Fruit fly (Drosophila melanogaster): ENCODE data around the gene SmydA-3.

Gene SmydA-3

DNA sequence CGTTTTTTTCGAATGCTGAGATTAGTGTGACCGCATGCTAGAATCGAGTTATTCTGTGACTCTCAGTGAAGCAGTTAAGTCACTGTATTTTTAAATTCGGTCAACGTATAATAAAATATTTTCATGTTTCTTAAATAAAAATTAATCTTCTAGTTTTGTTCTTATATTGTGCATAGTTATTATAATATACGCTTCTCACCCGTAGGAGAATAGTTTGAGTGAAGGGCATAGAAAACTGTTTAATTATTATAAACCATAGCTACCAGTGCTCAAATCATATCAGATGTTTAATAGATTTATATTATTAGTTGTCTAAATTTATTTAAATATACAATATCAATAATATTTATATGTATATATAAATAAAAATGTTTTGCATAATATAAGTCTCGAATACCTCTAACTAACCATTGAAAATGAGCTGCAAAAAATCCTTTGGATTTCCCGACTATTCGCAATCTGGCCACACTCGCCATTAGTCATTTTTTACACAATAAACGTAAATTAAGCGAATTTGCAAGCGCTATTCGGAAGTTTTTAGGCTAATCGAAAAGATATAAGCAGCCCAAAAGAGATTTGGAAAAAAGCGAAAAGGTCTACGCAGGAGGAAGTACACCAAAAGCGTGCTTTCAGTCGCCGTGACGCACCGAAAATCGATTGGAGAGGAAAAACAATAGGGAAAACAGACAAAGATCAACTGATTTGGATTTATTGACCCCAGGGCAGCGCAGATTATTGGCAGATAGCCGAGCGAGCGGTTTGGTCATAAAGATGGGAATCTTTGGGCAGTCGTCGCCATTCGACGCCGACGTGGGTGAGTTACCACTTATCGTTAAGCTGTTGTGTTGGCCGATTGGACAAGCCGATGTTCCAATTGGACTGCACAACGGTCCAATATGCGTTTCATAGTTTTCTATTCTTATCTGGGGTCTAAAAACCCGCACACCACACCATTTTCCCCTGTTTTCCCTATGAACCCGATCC, 8.4 kb downstream of the SmydA-3 start, which contains the start of the genes aurB and Stam (continued):
- no peak for TF ChIP-seq Vsx1 (GFP tag; optimal IDR thresholded peaks at IDR 0.05)
- peak; percentile 1 for TF ChIP-seq CG30431 (GFP tag; optimal IDR thresholded peaks at IDR 0.05)
- TF ChIP-seq Fer1 (GFP tag; optimal IDR thresholded peaks at IDR 0.05), result peak; percentile 16
- TF ChIP-seq pnt (GFP tag; optimal IDR thresholded peaks at IDR 0.05), result no peak
- peak in 1 of 2 experiments; percentile 43 for TF ChIP-seq Pdp1 (GFP tag; optimal IDR thresholded peaks at IDR 0.05)
- peak; percentile 10 for TF ChIP-seq Deaf1 (tag; optimal IDR thresholded peaks at IDR 0.05)
- no peak for TF ChIP-seq HLH3B (GFP tag; IDR thresholded peaks at IDR 0.05)
- TF ChIP-seq vvl (GFP tag; IDR thresholded peaks at IDR 0.05), result peak; percentile 71
- no peak for TF ChIP-seq HLH54F (GFP tag; optimal IDR thresholded peaks at IDR 0.05)
- peak; percentile 72 for TF ChIP-seq CG2678 (tag; optimal IDR thresholded peaks at IDR 0.05)
- peak; percentile 81 for TF ChIP-seq Dp (GFP tag; optimal IDR thresholded peaks at IDR 0.05)
- TF ChIP-seq so (GFP tag; IDR thresholded peaks at IDR 0.05), result no peak
- TF ChIP-seq CG12659 (GFP tag; optimal IDR thresholded peaks at IDR 0.05), result peak; percentile 77
- TF ChIP-seq CG4730 (GFP tag; IDR thresholded peaks at IDR 0.05), result no peak
- TF ChIP-seq ttk (GFP tag; IDR thresholded peaks at IDR 0.05), result peak; percentile 18; the same call in 1 of the 2 replicates
- TF ChIP-seq insv (GFP tag; optimal IDR thresholded peaks at IDR 0.05), result peak; percentile 90 to 98
- 0 out of 3 replicates have a peak, but pooled peaks have one; percentile 25 for TF ChIP-seq ase (GFP tag; IDR thresholded peaks at IDR 0.05)
- TF ChIP-seq Meics (GFP tag; optimal IDR thresholded peaks at IDR 0.05), result peak; percentile 39
- TF ChIP-seq Dip2 (GFP tag; IDR thresholded peaks at IDR 0.05), result no peak
- peak; percentile 31 for TF ChIP-seq sd (tag; optimal IDR thresholded peaks at IDR 0.05)
- peak; percentile 56 for TF ChIP-seq Fer3 (tag; optimal IDR thresholded peaks at IDR 0.05)
- TF ChIP-seq CG1024 (GFP tag; IDR thresholded peaks at IDR 0.05), result no peak
- peak; percentile 23; the same call in 1 of the 3 replicates for TF ChIP-seq Aef1 (GFP tag; IDR thresholded peaks at IDR 0.05)
- no peak for TF ChIP-seq CG13287 (GFP tag; IDR thresholded peaks at IDR 0.05; ENCODE audit: partially characterized antibody)
- TF ChIP-seq H15 (GFP tag; IDR thresholded peaks at IDR 0.05), result no peak
- TF ChIP-seq cwo (GFP tag; optimal IDR thresholded peaks at IDR 0.05), result peak; percentile 32
- TF ChIP-seq twi (tag; optimal IDR thresholded peaks at IDR 0.05), result peak; percentile 48
- TF ChIP-seq rib (GFP tag; IDR thresholded peaks at IDR 0.05), result no peak
- TF ChIP-seq CG32767 (GFP tag; IDR thresholded peaks at IDR 0.05), result 0 out of 2 replicates have a peak, but pooled peaks have one; percentile 43
- no peak for TF ChIP-seq CG3838 (GFP tag; optimal IDR thresholded peaks at IDR 0.05)
- TF ChIP-seq bsh (GFP tag; optimal IDR thresholded peaks at IDR 0.05), result peak in 1 of 2 experiments; percentile 62
- peak; percentile 71 for TF ChIP-seq CG15269 (tag; optimal IDR thresholded peaks at IDR 0.05)
- TF ChIP-seq CG10209 (GFP tag; optimal IDR thresholded peaks at IDR 0.05), result peak; percentile 49

DNA sequence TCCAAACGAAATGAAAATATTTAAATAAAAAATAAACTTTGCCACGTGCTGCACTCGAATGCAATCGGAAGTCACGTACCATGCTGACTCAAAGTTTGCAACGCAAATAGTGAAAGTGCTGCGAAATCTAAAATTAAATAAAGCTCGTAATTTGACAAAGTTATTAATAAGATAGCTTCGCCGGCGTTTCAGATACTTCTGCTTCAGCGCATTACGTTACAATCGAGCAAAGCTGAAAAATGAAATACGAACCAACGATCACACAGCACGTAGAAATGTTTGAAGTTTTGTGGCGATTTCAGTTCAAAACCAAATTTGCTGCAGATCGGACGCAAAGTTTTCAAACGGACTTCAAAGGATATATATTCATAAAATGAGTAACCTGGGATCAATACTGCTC, 19.9 kb downstream of the SmydA-3 start, which contains the start of gene CG12517:
TSS of gene CG12517 (plus strand) at position 301 of the 400 bp plus-strand sequence.
- TF ChIP-seq fd96Cb (tag; optimal IDR thresholded peaks at IDR 0.05) (no peak), ATbp (GFP tag; optimal IDR thresholded peaks at IDR 0.05) (no peak), ftz-f1 (GFP tag; optimal IDR thresholded peaks at IDR 0.05) (no peak), Ptx1 (GFP tag; IDR thresholded peaks at IDR 0.05) (no peak), CG12155 (GFP tag; optimal IDR thresholded peaks at IDR 0.05) (no peak), en (GFP tag; optimal IDR thresholded peaks at IDR 0.05) (no peak), CG16815 (GFP tag; optimal IDR thresholded peaks at IDR 0.05) (no peak), corto (GFP tag; optimal IDR thresholded peaks at IDR 0.05) (no peak), br (optimal IDR thresholded peaks at IDR 0.05) (no peak), CG18764 (GFP tag; optimal IDR thresholded peaks at IDR 0.05) (no peak), stc (GFP tag; IDR thresholded peaks at IDR 0.05) (no peak), D19B (GFP tag; optimal IDR thresholded peaks at IDR 0.05) (no peak), CG14667 (GFP tag; IDR thresholded peaks at IDR 0.05) (no peak), CG17612 (GFP tag; IDR thresholded peaks at IDR 0.05) (no peak), Lpt (GFP tag; optimal IDR thresholded peaks at IDR 0.05) (no peak)

Measured in whole organism, embryonic.